Fruit fly (Drosophila melanogaster) whole organism, pupa: ENCODE measurements around the gene Pis.

Experiments used
- CG10348 ChIP-seq: fragments of 200-800 bp; sonication (Bioruptor generic); IDR thresholded peaks from 2 replicates; pipeline ENCODE4 v1.3.6; 2022; ENCODE audit warnings: missing biosample characterization, missing genetic modification characterization
- CG12605 ChIP-seq: fragments of 200-800 bp; sonication (Bioruptor generic); IDR thresholded peaks from 2 replicates; pipeline ENCODE4 v1.3.6; 2022; ENCODE audit warnings: missing biosample characterization, missing genetic modification characterization
- CG13204 ChIP-seq: fragments of 200-800 bp; sonication (Bioruptor generic); optimal IDR thresholded peaks from 2 replicates; lab custom pipeline; 2018; ENCODE audit warnings: missing biosample characterization, mild to moderate bottlenecking, missing genetic modification characterization, moderate library complexity
- CG14655 ChIP-seq: fragments of 200-800 bp; sonication (Bioruptor generic); optimal IDR thresholded peaks from 3 replicates; lab custom pipeline; 2017; ENCODE audit warnings: mild to moderate bottlenecking, missing biosample characterization, missing genetic modification reagents, missing genetic modification characterization
- CG15710 ChIP-seq: fragments of 200-800 bp; sonication (Bioruptor generic); optimal IDR thresholded peaks from 2 replicates; lab custom pipeline; 2018; ENCODE audit warnings: missing biosample characterization, mild to moderate bottlenecking, missing genetic modification characterization, moderate library complexity
- CG17806 ChIP-seq: fragments of 200-800 bp; sonication (Bioruptor generic); optimal IDR thresholded peaks from 2 replicates; lab custom pipeline; 2018; ENCODE audit warnings: missing biosample characterization, mild to moderate bottlenecking, missing genetic modification characterization, moderate library complexity
- CG32121 ChIP-seq: fragments of 200-800 bp; sonication (Bioruptor generic); IDR thresholded peaks from 2 replicates; pipeline ENCODE4 v1.3.6; 2022; ENCODE audit warnings: missing biosample characterization, missing genetic modification characterization
- CG34367 ChIP-seq: fragments of 200-800 bp; sonication (Bioruptor generic); optimal IDR thresholded peaks from 2 replicates; lab custom pipeline; 2018; ENCODE audit warnings: missing biosample characterization, mild to moderate bottlenecking, missing genetic modification characterization
- CG4496 ChIP-seq: fragments of 200-800 bp; sonication (Bioruptor generic); IDR thresholded peaks from 3 replicates; pipeline ENCODE4 v1.3.6; 2022; ENCODE audit warnings: missing biosample characterization, missing genetic modification characterization
- CG8159 ChIP-seq: fragments of 200-800 bp; sonication (Bioruptor generic); optimal IDR thresholded peaks from 3 replicates; lab custom pipeline; 2018; ENCODE audit warnings: missing biosample characterization, mild to moderate bottlenecking, missing genetic modification characterization, moderate library complexity
- CG8301 ChIP-seq: fragments of 200-800 bp; sonication (Bioruptor generic); optimal IDR thresholded peaks from 2 replicates; lab custom pipeline; 2018; ENCODE audit warnings: missing biosample characterization, mild to moderate bottlenecking, missing genetic modification characterization
- CG9948 ChIP-seq: fragments of 200-800 bp; sonication (Bioruptor generic); optimal IDR thresholded peaks from 2 replicates; lab custom pipeline; 2018; ENCODE audit warnings: missing biosample characterization, mild to moderate bottlenecking, missing genetic modification characterization, moderate library complexity
- D1 ChIP-seq: fragments of 200-800 bp; sonication (Bioruptor generic); optimal IDR thresholded peaks from 2 replicates; lab custom pipeline; 2018; ENCODE audit warnings: missing biosample characterization, mild to moderate bottlenecking, missing genetic modification characterization, moderate library complexity
- EcR ChIP-seq: fragments of 200-800 bp; sonication (Bioruptor generic); optimal IDR thresholded peaks from 3 replicates; lab custom pipeline; 2019; ENCODE audit warnings: missing biosample characterization, missing genetic modification characterization, mild to moderate bottlenecking, moderate library complexity, missing genetic modification reagents
- Ets98B ChIP-seq: fragments of 200-800 bp; sonication (Bioruptor generic); IDR thresholded peaks from 2 replicates; pipeline ENCODE4 v1.3.6; 2022; ENCODE audit warnings: missing biosample characterization, missing genetic modification characterization
- Pif1A ChIP-seq: fragments of 200-800 bp; sonication (Bioruptor generic); optimal IDR thresholded peaks from 3 replicates; lab custom pipeline; 2016; ENCODE audit warnings: missing biosample characterization, missing genetic modification characterization
- Pif1B ChIP-seq: fragments of 200-800 bp; sonication (Bioruptor generic); optimal IDR thresholded peaks from 3 replicates; lab custom pipeline; 2016; ENCODE audit warnings: missing biosample characterization, missing genetic modification characterization
- Snoo ChIP-seq: fragments of 200-800 bp; sonication (Bioruptor generic); optimal IDR thresholded peaks from 3 replicates; lab custom pipeline; 2017; ENCODE audit warnings: missing biosample characterization, mild to moderate bottlenecking, missing genetic modification characterization, inconsistent platforms
- fd96Ca ChIP-seq: fragments of 200-800 bp; sonication (Bioruptor generic); IDR thresholded peaks from 3 replicates; pipeline ENCODE4 v1.3.6; 2022; ENCODE audit warnings: missing biosample characterization, missing genetic modification characterization
- gl ChIP-seq: fragments of 200-800 bp; sonication (Bioruptor generic); optimal IDR thresholded peaks from 2 replicates; lab custom pipeline; 2018; ENCODE audit warnings: missing biosample characterization, mild to moderate bottlenecking, missing genetic modification characterization
- rn ChIP-seq: fragments of 200-800 bp; sonication (Bioruptor generic); IDR thresholded peaks from 2 replicates; pipeline ENCODE4 v1.3.6; 2022; ENCODE audit warnings: missing biosample characterization, missing genetic modification characterization

Gene Pis

DNA sequence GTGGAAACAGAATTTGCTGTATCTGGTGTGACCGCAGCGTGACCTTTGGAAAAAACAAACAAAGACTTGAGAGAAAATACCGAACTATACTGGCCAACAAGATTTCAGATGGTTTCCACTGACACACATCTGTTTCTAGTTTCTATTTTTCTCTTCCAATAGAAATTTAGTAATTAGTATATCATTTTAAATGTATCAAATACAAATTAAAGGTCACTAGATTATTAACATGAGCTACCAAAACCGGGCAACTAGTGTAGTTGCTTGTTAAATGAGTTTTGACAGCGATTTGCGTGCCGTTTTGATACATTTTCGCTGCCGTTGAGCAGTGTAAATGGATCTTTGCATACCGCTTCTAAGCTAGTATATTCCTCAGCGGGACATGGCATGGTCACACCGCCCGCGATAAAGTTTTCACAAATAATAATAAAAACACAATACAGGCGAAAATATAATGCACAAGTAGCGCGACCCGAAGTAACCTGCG is at the start of gene Pis, which contains the start of gene Hap40:
Pis (minus strand) TSS at position 51 of the 487 bp plus-strand sequence.
Hap40 (plus strand) TSS at position 406 of the 487 bp plus-strand sequence.
- TF ChIP-seq Pif1B (GFP tag; lab: Kevin White, UChicago): no peak
- peak; percentile 72 for TF ChIP-seq CG15710 (tag; lab: Kevin White, UChicago)
- peak; percentile 69 for TF ChIP-seq CG8159
- TF ChIP-seq gl (tag; lab: Kevin White, UChicago): no peak
- TF ChIP-seq rn (GFP tag; lab: Robert Waterston, UW): no peak
- no peak for TF ChIP-seq CG13204
- TF ChIP-seq EcR (GFP tag; lab: Kevin White, UChicago): peak; percentile 38
- TF ChIP-seq CG34367: peak; percentile 61
- peak; percentile 66; the same call in 2 of the 3 replicates for TF ChIP-seq fd96Ca
- peak; percentile 29; the same call in 1 of the 2 replicates for TF ChIP-seq CG10348 (GFP tag; lab: Robert Waterston, UW)
- TF ChIP-seq D1: no peak
- peak; percentile 68; the same call in 2 of the 3 replicates for TF ChIP-seq CG4496 (GFP tag; lab: Robert Waterston, UW)
- TF ChIP-seq CG32121: peak; percentile 57
- peak; percentile 68 for TF ChIP-seq CG9948
- TF ChIP-seq CG17806 (tag; lab: Kevin White, UChicago): peak; percentile 56
- TF ChIP-seq CG8301 (tag; lab: Kevin White, UChicago): peak; percentile 50
- no peak for TF ChIP-seq CG14655 (GFP tag; lab: Kevin White, UChicago)
- peak; percentile 59 for TF ChIP-seq Snoo
- peak; percentile 34; the same call in 1 of the 2 replicates for TF ChIP-seq Ets98B (GFP tag; lab: Robert Waterston, UW)
- TF ChIP-seq CG12605 (GFP tag; lab: Robert Waterston, UW): no peak
- TF ChIP-seq Pif1A (GFP tag; lab: Kevin White, UChicago): no peak

DNA sequence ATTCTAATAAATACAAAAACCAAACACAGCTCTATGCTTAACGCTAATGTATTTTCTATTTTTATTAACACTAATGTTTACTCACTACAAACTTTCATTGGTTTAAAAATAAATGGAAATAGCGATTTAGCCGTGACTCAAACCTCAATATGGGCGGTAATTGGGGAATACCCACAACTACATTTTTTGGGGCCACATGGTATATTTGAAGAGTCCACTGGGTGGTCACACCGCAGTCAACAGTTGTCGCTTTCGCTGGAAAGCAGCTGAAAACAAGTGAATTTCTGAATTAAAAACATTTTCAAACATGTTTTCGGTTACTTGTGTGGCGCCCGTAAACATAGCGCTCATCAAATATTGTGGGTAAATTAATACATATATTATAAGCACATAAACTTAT is 45.4 kb upstream of the Pis start, which contains the start of gene Mvd:
Mvd (plus strand) TSS at position 222 of the 400 bp plus-strand sequence.
- TF ChIP-seq CG8301 (tag; lab: Kevin White, UChicago): no peak
- TF ChIP-seq CG8159: no peak
- no peak for TF ChIP-seq Pif1B (GFP tag; lab: Kevin White, UChicago)
- TF ChIP-seq D1: no peak
- no peak for TF ChIP-seq CG4496 (GFP tag; lab: Robert Waterston, UW)
- TF ChIP-seq CG9948: no peak
- TF ChIP-seq gl (tag; lab: Kevin White, UChicago): no peak
- no peak for TF ChIP-seq CG34367
- no peak for TF ChIP-seq Snoo
- no peak for TF ChIP-seq CG32121
- no peak for TF ChIP-seq CG10348 (GFP tag; lab: Robert Waterston, UW)
- TF ChIP-seq EcR (GFP tag; lab: Kevin White, UChicago): no peak
- TF ChIP-seq Ets98B (GFP tag; lab: Robert Waterston, UW): no peak
- TF ChIP-seq CG12605 (GFP tag; lab: Robert Waterston, UW): no peak
- no peak for TF ChIP-seq CG13204
- TF ChIP-seq CG17806 (tag; lab: Kevin White, UChicago): no peak
- TF ChIP-seq CG14655 (GFP tag; lab: Kevin White, UChicago): no peak
- TF ChIP-seq Pif1A (GFP tag; lab: Kevin White, UChicago): no peak
- TF ChIP-seq, all 21 proteins: peak for 0

DNA sequence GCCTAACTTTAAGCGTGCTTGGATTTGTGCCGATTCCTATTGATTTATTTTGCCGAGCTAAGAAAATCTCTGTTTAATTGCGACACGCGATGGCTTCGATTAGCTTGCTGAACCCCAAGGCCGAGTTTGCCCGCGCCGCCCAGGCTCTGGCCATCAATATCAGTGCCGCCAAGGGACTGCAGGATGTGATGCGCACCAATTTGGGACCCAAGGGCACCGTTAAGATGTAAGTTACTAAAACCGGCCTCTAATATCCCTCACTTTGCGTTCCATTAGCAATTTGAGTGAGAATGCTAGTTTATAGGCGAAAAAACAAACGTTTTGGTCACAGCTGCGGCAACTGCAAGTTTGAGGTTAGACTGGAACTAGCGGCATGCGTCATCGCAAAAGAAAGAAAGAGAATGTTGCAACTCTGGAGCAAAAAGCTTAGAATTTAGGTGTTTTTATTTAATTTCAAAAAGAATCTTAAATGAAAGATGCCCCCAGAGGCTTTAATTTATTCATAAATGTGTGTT is 43.2 kb upstream of the Pis start:
- TF ChIP-seq CG8159: no peak
- no peak for TF ChIP-seq fd96Ca
- no peak for TF ChIP-seq Pif1B (GFP tag; lab: Kevin White, UChicago)
- TF ChIP-seq Ets98B (GFP tag; lab: Robert Waterston, UW): no peak
- TF ChIP-seq CG10348 (GFP tag; lab: Robert Waterston, UW): no peak
- TF ChIP-seq CG14655 (GFP tag; lab: Kevin White, UChicago): no peak
- no peak for TF ChIP-seq gl (tag; lab: Kevin White, UChicago)

dm6 chrX:15745905-15746681 is 42.5 kb upstream of the Pis start, which contains the start of the genes CG8944 and CCT6:
CG8944 (minus strand) TSS chrX:15746231.
CCT6 (plus strand) TSS chrX:15746648.
- TF ChIP-seq CG9948: no peak
- no peak for TF ChIP-seq fd96Ca

DNA sequence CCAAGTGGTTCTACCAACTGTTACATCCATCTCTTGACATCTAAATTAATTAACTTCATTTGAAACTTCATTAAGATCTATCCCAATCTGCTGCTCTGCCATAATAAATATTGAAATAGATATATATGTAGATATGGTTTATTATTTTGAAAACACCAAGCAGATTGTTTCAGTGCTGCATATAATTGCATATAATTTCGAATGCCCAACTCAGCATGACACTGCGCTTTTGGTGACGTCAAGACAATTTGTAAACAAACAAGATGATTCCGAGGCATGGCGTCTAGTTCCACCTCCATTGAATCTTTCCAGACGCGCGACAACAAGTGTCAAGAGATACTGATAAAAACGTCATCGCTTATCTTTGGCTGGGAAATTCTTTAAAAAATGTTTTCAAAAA is 37.3 kb upstream of the Pis start:
- TF ChIP-seq CG12605 (GFP tag; lab: Robert Waterston, UW): no peak
- no peak for TF ChIP-seq CG9948
- no peak for TF ChIP-seq CG10348 (GFP tag; lab: Robert Waterston, UW)
- TF ChIP-seq CG34367: no peak
- TF ChIP-seq Ets98B (GFP tag; lab: Robert Waterston, UW): no peak
- no peak for TF ChIP-seq CG14655 (GFP tag; lab: Kevin White, UChicago)
- no peak for TF ChIP-seq CG13204
- TF ChIP-seq D1: no peak
- no peak for TF ChIP-seq Snoo
- no peak for TF ChIP-seq CG8159
- no peak for TF ChIP-seq CG15710 (tag; lab: Kevin White, UChicago)
- no peak for TF ChIP-seq Pif1A (GFP tag; lab: Kevin White, UChicago)
- TF ChIP-seq EcR (GFP tag; lab: Kevin White, UChicago): no peak
- TF ChIP-seq Pif1B (GFP tag; lab: Kevin White, UChicago): no peak
- TF ChIP-seq gl (tag; lab: Kevin White, UChicago): no peak
- TF ChIP-seq CG4496 (GFP tag; lab: Robert Waterston, UW): no peak
- TF ChIP-seq fd96Ca: no peak
